Fruit fly (Drosophila melanogaster) whole organism, wandering third instar larva: ENCODE results near the gene Rab8.

ENCODE experiments used
- Dfd ChIP-seq: fragments of >200 bp; optimal IDR thresholded peaks from 2 replicates; lab custom pipeline; 2017; ENCODE audit warnings: missing biosample characterization, missing genetic modification characterization
- OdsH ChIP-seq: fragments of 200-800 bp; sonication (Bioruptor generic); optimal IDR thresholded peaks from 2 replicates; lab custom pipeline; 2016; ENCODE audit warnings: missing biosample characterization, mild to moderate bottlenecking, missing genetic modification characterization
- pan ChIP-seq: fragments of >200 bp; optimal IDR thresholded peaks from 2 replicates; lab custom pipeline; 2017

DNA sequence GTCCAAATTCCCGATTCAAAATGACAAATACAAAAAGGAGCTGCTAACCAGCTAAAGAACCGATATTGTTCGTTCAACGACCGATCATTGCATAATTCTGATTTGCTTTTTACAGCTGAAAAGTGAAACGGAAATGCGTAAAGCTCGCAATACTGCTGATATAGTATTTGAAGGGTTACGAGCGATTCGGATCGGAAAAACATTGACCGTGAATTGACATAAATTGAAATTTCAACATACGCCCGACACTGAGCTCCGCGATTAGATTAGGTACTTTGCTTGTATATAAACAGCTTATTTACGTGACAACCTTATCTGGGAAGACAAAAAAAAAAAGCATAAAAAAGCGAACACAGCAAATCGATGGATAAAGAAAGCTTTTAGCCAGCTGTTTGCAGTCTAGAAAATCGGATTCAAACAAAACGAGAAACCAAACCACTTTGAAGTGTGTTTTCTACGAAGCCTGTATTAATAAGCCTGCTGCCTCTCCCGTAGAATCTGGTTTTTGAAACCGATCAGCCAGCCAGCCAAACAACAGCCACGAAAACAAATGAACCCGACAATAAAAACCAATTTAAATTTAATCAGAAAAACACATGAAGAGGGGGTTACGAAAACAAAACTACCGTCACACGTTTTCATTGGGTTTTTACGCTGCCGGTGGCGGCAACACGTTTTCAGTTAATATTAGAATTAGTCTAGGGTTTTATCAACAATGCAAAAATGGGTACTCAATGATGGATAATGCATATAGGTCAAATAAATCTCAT lies 30.8 kb upstream of the Rab8 start:
- TF ChIP-seq pan (no peak), Dfd (GFP tag; lab: Kevin White, UChicago) (no peak), OdsH (no peak)
